Worm (Caenorhabditis elegans): ENCODE results near the gene K01D12.20.

DNA sequence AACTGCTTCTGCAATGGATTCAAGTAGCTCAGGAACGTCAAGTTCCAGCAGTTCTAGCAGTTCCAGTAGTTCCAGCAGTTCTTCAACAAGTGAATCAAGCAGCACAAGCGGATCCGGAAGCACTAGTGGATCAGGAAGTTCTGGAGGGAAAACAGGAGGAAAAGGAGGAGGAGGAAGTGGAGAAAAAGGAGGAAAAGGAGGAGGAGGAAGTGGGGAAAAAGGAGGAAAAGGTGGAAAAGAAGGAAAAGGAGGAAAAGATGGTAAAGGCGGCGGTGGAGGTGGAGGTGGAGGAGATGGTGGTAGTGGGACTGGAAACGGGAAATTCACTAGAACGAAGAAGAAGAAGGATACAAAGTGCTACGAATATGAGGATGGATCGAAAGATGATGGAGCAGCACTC lies 5.9 kb upstream of the K01D12.20 start:
- TF ChIP-seq snpc-4 (tag; optimal IDR thresholded peaks at IDR 0.05) (no peak), saeg-2 (GFP tag; IDR thresholded peaks at IDR 0.05) (no peak), ztf-11 (tag; optimal IDR thresholded peaks at IDR 0.05) (no peak), nhr-25 (tag; optimal IDR thresholded peaks at IDR 0.05; ENCODE audit: borderline replicate concordance, insufficient read depth) (no peak), nhr-28 (tag; optimal IDR thresholded peaks at IDR 0.05) (no peak), lin-15B (tag; optimal IDR thresholded peaks at IDR 0.05) (no peak), lin-29 (GFP tag; IDR thresholded peaks at IDR 0.05) (no peak)
